Fruit fly (Drosophila melanogaster): ENCODE measurements around the gene VhaAC45RP.
A peak's percentile ranks its signal among the peaks of the same experiment; 100 is the strongest.

The VhaAC45RP gene

DNA sequence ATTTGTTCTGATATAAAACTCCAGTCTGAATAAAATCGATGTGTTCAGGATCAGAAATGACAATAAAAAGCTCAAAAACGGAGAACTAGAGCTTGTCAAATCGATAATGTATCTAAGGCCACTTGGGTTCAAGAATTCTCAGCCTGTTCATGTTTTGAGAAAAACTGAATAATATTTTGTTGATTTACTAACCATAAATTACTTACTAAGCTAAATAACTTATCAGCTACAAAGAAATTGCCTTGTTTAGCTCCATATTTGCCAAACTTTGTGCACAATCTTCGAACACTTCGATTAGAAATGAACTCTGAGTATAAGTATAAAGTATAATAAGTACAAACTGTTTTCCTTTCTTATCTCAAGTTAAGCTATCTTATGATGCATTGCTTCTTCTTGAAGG lies 33.9 kb downstream of the VhaAC45RP start, which contains the start of gene CG31029:
Gene CG31029, minus strand, starts transcription at position 101 of the 400 bp plus-strand sequence.
- TF ChIP-seq CrebA (GFP tag; optimal IDR thresholded peaks at IDR 0.05; ENCODE audit: borderline replicate concordance), result no peak
- TF ChIP-seq Abd-B (GFP tag; optimal IDR thresholded peaks at IDR 0.05), result no peak
- TF ChIP-seq OdsH (GFP tag; optimal IDR thresholded peaks at IDR 0.05), result no peak
- no peak for TF ChIP-seq woc (GFP tag; optimal IDR thresholded peaks at IDR 0.05)
- no peak for TF ChIP-seq CG9705 (GFP tag; optimal IDR thresholded peaks at IDR 0.05)
- no peak for TF ChIP-seq jim (GFP tag; optimal IDR thresholded peaks at IDR 0.05)
- no peak for TF ChIP-seq Dfd (GFP tag; optimal IDR thresholded peaks at IDR 0.05)
- TF ChIP-seq Jra (GFP tag; optimal IDR thresholded peaks at IDR 0.05), result no peak
- no peak for TF ChIP-seq Hnf4 (GFP tag; optimal IDR thresholded peaks at IDR 0.05)
- TF ChIP-seq Vsx2 (GFP tag; optimal IDR thresholded peaks at IDR 0.05; ENCODE audit: partially characterized antibody), result no peak
- TF ChIP-seq rgr (GFP tag; optimal IDR thresholded peaks at IDR 0.05), result no peak
- TF ChIP-seq HLH106 (tag; optimal IDR thresholded peaks at IDR 0.05), result no peak

DNA sequence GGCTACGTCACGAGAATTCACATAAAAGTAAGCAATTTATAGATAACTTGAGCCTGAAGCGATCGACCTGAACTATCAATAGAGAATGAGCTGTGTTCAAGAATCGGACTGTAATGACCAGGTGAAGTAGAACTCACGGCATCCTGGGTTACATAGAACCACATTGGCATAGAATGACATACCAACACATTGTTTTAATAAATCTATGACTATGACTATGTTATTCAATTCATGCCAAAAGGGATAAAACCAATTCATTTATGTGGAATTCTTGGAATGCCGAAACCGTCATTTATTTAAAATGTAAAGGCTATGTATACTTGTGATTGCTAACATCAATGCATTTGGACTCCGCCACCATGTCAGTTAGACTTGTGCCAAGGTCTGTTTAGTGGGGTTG lies 37.2 kb downstream of the VhaAC45RP start, which contains the start of gene Ppi1:
Gene Ppi1, minus strand, starts transcription at position 101 of the 400 bp plus-strand sequence.
- no peak for TF ChIP-seq Hr83 (GFP tag; optimal IDR thresholded peaks at IDR 0.05; ENCODE audit: poor library complexity, severe bottlenecking)
- no peak for TF ChIP-seq sv (GFP tag; optimal IDR thresholded peaks at IDR 0.05)
- TF ChIP-seq N (GFP tag; optimal IDR thresholded peaks at IDR 0.05), result no peak
- TF ChIP-seq Rel (GFP tag; optimal IDR thresholded peaks at IDR 0.05), result no peak
- no peak for TF ChIP-seq Rel (tag; optimal IDR thresholded peaks at IDR 0.05)
- TF ChIP-seq dmrt93B (GFP tag; optimal IDR thresholded peaks at IDR 0.05), result no peak
- no peak for TF ChIP-seq foxo (GFP tag; optimal IDR thresholded peaks at IDR 0.05)
- TF ChIP-seq jim (GFP tag; optimal IDR thresholded peaks at IDR 0.05), result no peak
- no peak for TF ChIP-seq CG9705 (GFP tag; optimal IDR thresholded peaks at IDR 0.05)
- TF ChIP-seq brk (GFP tag; optimal IDR thresholded peaks at IDR 0.05), result no peak

DNA sequence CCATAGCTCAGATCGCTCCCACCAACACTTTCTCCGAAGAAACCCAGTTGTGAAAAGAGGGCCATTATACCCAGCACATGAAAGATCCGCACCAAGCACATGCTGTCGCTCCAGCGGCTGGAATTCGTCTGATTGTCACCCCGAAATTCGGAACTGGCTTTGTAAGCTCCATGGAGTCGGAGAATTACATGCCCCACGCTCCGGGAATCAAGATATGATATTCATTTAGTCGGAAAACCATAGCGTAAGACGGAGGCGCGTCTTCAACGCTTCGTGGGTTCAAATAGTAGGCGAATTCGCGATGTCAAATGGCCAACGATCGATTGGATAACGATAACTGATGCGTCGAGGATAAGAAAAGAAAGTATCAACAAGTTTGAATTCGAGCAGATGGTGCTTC lies 41.6 kb downstream of the VhaAC45RP start, which contains the start of gene CG45073:
Gene CG45073, minus strand, starts transcription at position 101 of the 400 bp plus-strand sequence.
- TF ChIP-seq dl (GFP tag; optimal IDR thresholded peaks at IDR 0.05; ENCODE audit: insufficient read depth in 1 of 2, partially characterized antibody in 2 of 2), result no peak
- TF ChIP-seq woc (GFP tag; optimal IDR thresholded peaks at IDR 0.05), result no peak
- TF ChIP-seq Dfd (GFP tag; optimal IDR thresholded peaks at IDR 0.05), result no peak
- TF ChIP-seq OdsH (GFP tag; optimal IDR thresholded peaks at IDR 0.05), result no peak
- TF ChIP-seq Hnf4 (GFP tag; optimal IDR thresholded peaks at IDR 0.05), result no peak
- no peak for TF ChIP-seq CG9705 (GFP tag; optimal IDR thresholded peaks at IDR 0.05)
- TF ChIP-seq sage (GFP tag; optimal IDR thresholded peaks at IDR 0.05), result no peak
- TF ChIP-seq jim (GFP tag; optimal IDR thresholded peaks at IDR 0.05), result no peak
- no peak for TF ChIP-seq pan (optimal IDR thresholded peaks at IDR 0.05)

DNA sequence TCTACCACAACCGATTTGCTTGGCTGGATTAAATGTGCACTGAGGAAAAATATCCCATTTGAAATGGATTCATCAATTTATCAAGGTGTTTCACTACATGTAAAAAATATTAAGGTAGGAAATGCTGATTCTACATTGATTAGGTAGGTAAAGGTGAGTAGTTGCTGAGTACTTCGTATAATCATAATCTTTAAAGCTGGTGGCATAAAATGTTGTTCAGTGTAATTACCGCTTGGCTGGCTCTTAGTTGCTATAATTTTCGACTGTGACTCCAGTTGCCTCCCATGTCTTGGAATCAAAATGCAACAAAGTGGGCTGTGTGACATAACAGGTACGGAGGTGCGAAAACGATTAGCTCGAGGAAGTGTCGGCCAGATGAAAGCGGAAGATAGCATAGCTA lies 43.1 kb downstream of the VhaAC45RP start, which contains the start of gene CG45072:
Gene CG45072, minus strand, starts transcription at position 101 of the 400 bp plus-strand sequence.
- TF ChIP-seq tai (GFP tag; optimal IDR thresholded peaks at IDR 0.05) (no peak), GATAd (GFP tag; optimal IDR thresholded peaks at IDR 0.05) (no peak), sv (GFP tag; optimal IDR thresholded peaks at IDR 0.05) (no peak), Hnf4 (GFP tag; optimal IDR thresholded peaks at IDR 0.05) (no peak), usp (GFP tag; optimal IDR thresholded peaks at IDR 0.05) (no peak), h (GFP tag; optimal IDR thresholded peaks at IDR 0.05) (no peak), fru (GFP tag; optimal IDR thresholded peaks at IDR 0.05) (no peak), Dif (GFP tag; optimal IDR thresholded peaks at IDR 0.05; ENCODE audit: partially characterized antibody) (no peak), OdsH (GFP tag; optimal IDR thresholded peaks at IDR 0.05) (no peak), woc (GFP tag; optimal IDR thresholded peaks at IDR 0.05) (no peak), Sp1 (GFP tag; optimal IDR thresholded peaks at IDR 0.05) (no peak), lola (GFP tag; optimal IDR thresholded peaks at IDR 0.05) (no peak), Hr78 (GFP tag; optimal IDR thresholded peaks at IDR 0.05) (no peak), N (GFP tag; optimal IDR thresholded peaks at IDR 0.05) (no peak)

DNA sequence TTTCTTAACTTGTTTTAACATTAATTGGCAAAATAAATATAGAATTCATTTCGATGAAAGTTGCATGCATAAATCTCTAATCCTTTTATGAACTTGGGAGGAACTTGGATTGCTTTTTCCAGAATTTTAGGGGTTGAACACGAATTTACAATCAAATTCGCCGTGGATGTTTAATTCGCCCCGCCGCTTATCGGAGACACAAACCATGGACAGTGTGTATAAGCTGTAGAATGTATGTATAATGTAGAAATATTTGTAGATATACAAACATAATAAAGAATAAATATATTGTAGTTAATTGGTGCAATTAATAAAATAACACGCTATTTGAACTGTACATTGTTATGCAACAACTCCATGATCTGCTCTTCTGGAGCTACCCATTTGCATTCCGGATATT lies 44.5 kb downstream of the VhaAC45RP start:
- TF ChIP-seq Rel (GFP tag; optimal IDR thresholded peaks at IDR 0.05) (no peak), Rel (tag; optimal IDR thresholded peaks at IDR 0.05) (peak; percentile 78), usp (GFP tag; optimal IDR thresholded peaks at IDR 0.05) (no peak)
